Worm (Caenorhabditis elegans): ENCODE data around the gene Y94H6A.5.
A peak's percentile ranks its signal among the peaks of the same experiment; 100 is the strongest.

The Y94H6A.5 gene

DNA sequence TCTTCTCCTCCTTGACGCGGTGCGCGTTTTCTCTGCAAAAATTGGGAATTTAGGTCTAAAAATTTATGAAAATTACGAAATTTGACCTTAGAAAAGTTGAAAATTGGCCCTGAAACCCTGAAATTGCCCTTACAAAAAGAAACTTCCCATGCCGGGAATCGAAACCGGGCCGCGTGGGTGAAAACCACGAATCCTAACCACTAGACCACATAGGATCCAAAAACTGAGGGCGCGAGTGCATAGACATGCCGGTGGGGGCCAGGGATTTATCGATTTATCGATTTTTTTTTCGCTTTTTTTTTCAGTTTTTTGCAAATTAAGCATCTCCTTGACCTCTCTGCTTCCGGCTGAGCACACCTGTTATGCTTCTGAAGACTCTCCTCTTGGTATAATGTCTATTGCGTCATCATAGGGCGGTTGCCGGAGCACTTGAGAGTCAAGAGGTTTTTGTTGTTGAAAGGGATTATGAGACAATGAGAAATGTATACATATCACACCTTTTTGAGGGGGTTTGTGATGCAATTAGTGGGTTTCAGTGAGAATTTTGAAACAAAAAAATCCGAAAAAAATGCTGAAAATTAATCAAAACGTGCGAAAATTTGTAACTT is 64.0 kb downstream of the Y94H6A.5 start (continued):
- TF ChIP-seq T26A5.8 (tag; optimal IDR thresholded peaks at IDR 0.05) (peak; percentile 62), ZK185.1 (tag; optimal IDR thresholded peaks at IDR 0.05; ENCODE audit: poor library complexity, severe bottlenecking) (no peak), lsl-1 (GFP tag; optimal IDR thresholded peaks at IDR 0.05) (peak; percentile 19), madf-10 (tag; optimal IDR thresholded peaks at IDR 0.05) (peak; percentile 19), athp-1 (tag; optimal IDR thresholded peaks at IDR 0.05) (peak; percentile 66), lir-1 (GFP tag; conservative IDR thresholded peaks at IDR 0.05) (no peak), Y79H2A.3 (GFP tag; conservative IDR thresholded peaks at IDR 0.05) (no peak), F22D6.2 (tag; optimal IDR thresholded peaks at IDR 0.05) (no peak), nhr-90 (tag; optimal IDR thresholded peaks at IDR 0.05) (peak; percentile 17), nhr-179 (tag; optimal IDR thresholded peaks at IDR 0.05) (no peak), Y53G8AR.9 (GFP tag; conservative IDR thresholded peaks at IDR 0.05) (no peak), F23B12.7 (tag; optimal IDR thresholded peaks at IDR 0.05; ENCODE audit: insufficient read depth) (peak; percentile 35), C06A6.2 (GFP tag; conservative IDR thresholded peaks at IDR 0.05) (no peak), unc-62 (GFP tag; optimal IDR thresholded peaks at IDR 0.05) (no peak), F37B4.10 (GFP tag; IDR thresholded peaks at IDR 0.05) (no peak), mel-28 (tag; optimal IDR thresholded peaks at IDR 0.05; ENCODE audit: borderline replicate concordance) (no peak), F57A8.1 (GFP tag; optimal IDR thresholded peaks at IDR 0.05) (no peak), cebp-2 (GFP tag; IDR thresholded peaks at IDR 0.05) (peak; percentile 79; the same call in 1 of the 2 replicates), let-526 (GFP tag; IDR thresholded peaks at IDR 0.05) (peak; percentile 30; the same call in 1 of the 2 replicates), lin-35 (GFP tag; optimal IDR thresholded peaks at IDR 0.05) (peak in 1 of 3 experiments; percentile 59), him-1 (tag; optimal IDR thresholded peaks at IDR 0.05) (no peak), mxl-1 (tag; optimal IDR thresholded peaks at IDR 0.05) (no peak), mes-4 (tag; optimal IDR thresholded peaks at IDR 0.05) (no peak), ceh-79 (tag; optimal IDR thresholded peaks at IDR 0.05) (peak; percentile 7), K12H6.12 (tag; optimal IDR thresholded peaks at IDR 0.05) (no peak), ceh-91 (GFP tag; IDR thresholded peaks at IDR 0.05) (peak; percentile 36; the same call in 1 of the 2 replicates), egl-18 (GFP tag; IDR thresholded peaks at IDR 0.05) (no peak), hmg-20 (GFP tag; IDR thresholded peaks at IDR 0.05) (0 out of 2 replicates have a peak, but pooled peaks have one; percentile 27), pha-4 (tag; optimal IDR thresholded peaks at IDR 0.05) (no peak), ama-1 (optimal IDR thresholded peaks at IDR 0.05) (no peak), ama-1 (GFP tag; optimal IDR thresholded peaks at IDR 0.05) (peak in 1 of 2 experiments; percentile 70), aptf-2 (GFP tag; conservative IDR thresholded peaks at IDR 0.05) (no peak), B0035.1 (tag; optimal IDR thresholded peaks at IDR 0.05) (no peak), ccch-3 (GFP tag; optimal IDR thresholded peaks at IDR 0.05) (no peak), ztf-22 (GFP tag; optimal IDR thresholded peaks at IDR 0.05) (no peak), sdz-38 (tag; optimal IDR thresholded peaks at IDR 0.05) (no peak), B0336.3 (GFP tag; IDR thresholded peaks at IDR 0.05) (peak; percentile 65), ceh-100 (GFP tag; IDR thresholded peaks at IDR 0.05) (no peak), ztf-3 (GFP tag; optimal IDR thresholded peaks at IDR 0.05) (no peak), lin-40 (tag; optimal IDR thresholded peaks at IDR 0.05) (peak; percentile 58), egl-44 (GFP tag; IDR thresholded peaks at IDR 0.05) (peak; percentile 58; the same call in 1 of the 2 replicates), Y67H2A.10 (GFP tag; conservative IDR thresholded peaks at IDR 0.05) (peak; percentile 46; the same call in 1 of the 2 replicates)

All from whole organism, young adult.